Fruit fly (Drosophila melanogaster) whole organism, embryonic: Measurements from ENCODE around the gene CG11052.
A peak's percentile ranks its signal among the peaks of the same experiment; 100 is the strongest.

Experiments used
- BtbVII ChIP-seq: fragments of 200-800 bp; sonication (Bioruptor generic); optimal IDR thresholded peaks from 3 replicates; lab custom pipeline; 2017; ENCODE audit warnings: missing biosample characterization, mild to moderate bottlenecking, missing genetic modification characterization
- CG11504 ChIP-seq: fragments of 200-800 bp; sonication (Bioruptor generic); optimal IDR thresholded peaks from 3 replicates; lab custom pipeline; 2019; ENCODE audit warnings: missing biosample characterization, mild to moderate bottlenecking, missing genetic modification characterization, moderate library complexity
- CG11695 ChIP-seq: fragments of 200-800 bp; sonication (Bioruptor generic); IDR thresholded peaks from 3 replicates; pipeline ENCODE4 v1.3.6; 2022; ENCODE audit warnings: missing biosample characterization, missing genetic modification characterization
- CG14014 ChIP-seq: fragments of 200-800 bp; sonication (Bioruptor generic); IDR thresholded peaks from 2 replicates; pipeline ENCODE4 v1.3.6; 2022; ENCODE audit warnings: missing biosample characterization, missing genetic modification characterization
- CG15011 ChIP-seq: fragments of 200-800 bp; sonication (Bioruptor generic); optimal IDR thresholded peaks from 3 replicates; lab custom pipeline; 2018; ENCODE audit warnings: missing biosample characterization, mild to moderate bottlenecking, missing genetic modification characterization
- CG16813 ChIP-seq: fragments of 200-800 bp; sonication (Bioruptor generic); IDR thresholded peaks from 3 replicates; pipeline ENCODE4 v1.3.6; 2022; ENCODE audit warnings: missing biosample characterization, missing genetic modification characterization; ENCODE audit not compliant: partially characterized antibody
- CG32532 ChIP-seq: fragments of 200-800 bp; sonication (Bioruptor generic); IDR thresholded peaks from 2 replicates; pipeline ENCODE4 v1.3.6; 2022; ENCODE audit warnings: missing biosample characterization, missing genetic modification characterization
- CG32767 ChIP-seq: fragments of 200-800 bp; sonication (Bioruptor generic); IDR thresholded peaks from 2 replicates; pipeline ENCODE4 v1.3.6; 2022; ENCODE audit warnings: missing biosample characterization, missing genetic modification characterization
- CG32772 ChIP-seq: fragments of 200-800 bp; sonication (Bioruptor generic); IDR thresholded peaks from 2 replicates; pipeline ENCODE4 v1.3.6; 2022; ENCODE audit warnings: missing biosample characterization, missing genetic modification characterization
- CG6689 ChIP-seq: fragments of 200-800 bp; sonication (Bioruptor generic); IDR thresholded peaks from 2 replicates; pipeline ENCODE4 v1.3.6; 2022; ENCODE audit warnings: missing biosample characterization, missing genetic modification characterization
- CG6854 ChIP-seq: fragments of 200-800 bp; sonication (Bioruptor generic); optimal IDR thresholded peaks from 3 replicates; lab custom pipeline; 2017; ENCODE audit warnings: missing biosample characterization, mild to moderate bottlenecking, missing genetic modification characterization
- CG7372 ChIP-seq: fragments of 200-800 bp; sonication (Bioruptor generic); IDR thresholded peaks from 2 replicates; pipeline ENCODE4 v1.3.6; 2022; ENCODE audit warnings: missing biosample characterization, missing genetic modification characterization
- CG9437 ChIP-seq: fragments of 200-800 bp; sonication (Bioruptor generic); optimal IDR thresholded peaks from 2 replicates; lab custom pipeline; 2018; ENCODE audit warnings: missing biosample characterization, mild to moderate bottlenecking, missing genetic modification characterization
- CG9932 ChIP-seq: fragments of 200-800 bp; sonication (Bioruptor generic); IDR thresholded peaks from 2 replicates; pipeline ENCODE4 v1.3.6; 2022; ENCODE audit warnings: missing biosample characterization, missing genetic modification characterization
- Chrac-16 ChIP-seq: fragments of 200-800 bp; sonication (Bioruptor generic); optimal IDR thresholded peaks from 3 replicates; lab custom pipeline; 2016; ENCODE audit warnings: missing biosample characterization, missing genetic modification characterization
- CrebB ChIP-seq: fragments of 200-800 bp; sonication (Bioruptor generic); optimal IDR thresholded peaks from 3 replicates; lab custom pipeline; 2018; ENCODE audit warnings: missing biosample characterization, mild to moderate bottlenecking, missing genetic modification characterization
- Doc3 ChIP-seq: fragments of 200-800 bp; sonication (Bioruptor generic); IDR thresholded peaks from 3 replicates; pipeline ENCODE4 v1.3.6; 2022; ENCODE audit warnings: missing biosample characterization, missing genetic modification characterization; ENCODE audit not compliant: partially characterized antibody
- HLH3B ChIP-seq: fragments of 200-800 bp; sonication (Bioruptor generic); IDR thresholded peaks from 2 replicates; pipeline ENCODE4 v1.3.6; 2022; ENCODE audit warnings: missing biosample characterization, missing genetic modification characterization
- HLH4C ChIP-seq: fragments of 200-800 bp; sonication (Bioruptor generic); IDR thresholded peaks from 3 replicates; pipeline ENCODE4 v1.3.6; 2022; ENCODE audit warnings: missing biosample characterization, missing genetic modification characterization; ENCODE audit not compliant: partially characterized antibody
- MESR4 ChIP-seq: fragments of 200-800 bp; sonication (Bioruptor generic); optimal IDR thresholded peaks from 2 replicates; lab custom pipeline; 2018; ENCODE audit warnings: missing biosample characterization, mild to moderate bottlenecking, missing genetic modification characterization, moderate library complexity
- Myb ChIP-seq: fragments of 200-800 bp; sonication (Bioruptor generic); optimal IDR thresholded peaks from 2 replicates; lab custom pipeline; 2016; ENCODE audit warnings: missing biosample characterization, missing genetic modification characterization
- NFAT ChIP-seq: fragments of 200-800 bp; sonication (Bioruptor generic); IDR thresholded peaks from 2 replicates; pipeline ENCODE4 v1.3.6; 2022; ENCODE audit warnings: missing biosample characterization, missing genetic modification characterization
- Side ChIP-seq: fragments of 200-800 bp; sonication (Bioruptor generic); optimal IDR thresholded peaks from 2 replicates; lab custom pipeline; 2016; ENCODE audit warnings: missing biosample characterization, missing genetic modification characterization
- Sox102F ChIP-seq: fragments of 200-800 bp; sonication (Bioruptor generic); optimal IDR thresholded peaks from 2 replicates; lab custom pipeline; 2018; ENCODE audit warnings: missing biosample characterization, mild to moderate bottlenecking, missing genetic modification characterization, moderate library complexity
- Usf ChIP-seq: fragments of 200-800 bp; sonication (Bioruptor generic); optimal IDR thresholded peaks from 2 replicates; lab custom pipeline; 2017; ENCODE audit warnings: missing genotype, missing biosample characterization, missing genetic modification characterization
- bowl ChIP-seq: fragments of 200-800 bp; sonication (Bioruptor generic); IDR thresholded peaks from 2 replicates; pipeline ENCODE4 v1.3.6; 2022; ENCODE audit warnings: missing biosample characterization, missing genetic modification characterization
- cad ChIP-seq: fragments of >200 bp; optimal IDR thresholded peaks from 2 replicates; lab custom pipeline; 2017; ENCODE audit warnings: missing biosample characterization, missing genetic modification characterization
- cato ChIP-seq: fragments of 200-800 bp; sonication (Bioruptor generic); optimal IDR thresholded peaks from 2 replicates; lab custom pipeline; 2016; ENCODE audit warnings: missing biosample characterization, missing genetic modification characterization, borderline replicate concordance
- cg ChIP-seq: fragments of 200-800 bp; sonication (Bioruptor generic); optimal IDR thresholded peaks from 3 replicates; lab custom pipeline; 2019; ENCODE audit warnings: missing biosample characterization, mild to moderate bottlenecking, missing genetic modification characterization, moderate library complexity
- chinmo ChIP-seq: fragments of 200-800 bp; sonication (Bioruptor generic); IDR thresholded peaks from 4 replicates; pipeline ENCODE4 v1.3.6; 2022; ENCODE audit warnings: missing biosample characterization, missing genetic modification characterization; ENCODE audit not compliant: partially characterized antibody
- dati ChIP-seq: fragments of 200-800 bp; sonication (Bioruptor generic); IDR thresholded peaks from 2 replicates; pipeline ENCODE4 v1.3.6; 2022; ENCODE audit warnings: missing biosample characterization, missing genetic modification characterization
- dysf ChIP-seq: fragments of 200-800 bp; sonication (Bioruptor generic); IDR thresholded peaks from 3 replicates; pipeline ENCODE4 v1.3.6; 2022; ENCODE audit warnings: missing biosample characterization, missing genetic modification characterization
- ftz-f1 ChIP-seq: fragments of 200-800 bp; sonication (Bioruptor generic); optimal IDR thresholded peaks from 2 replicates; lab custom pipeline; 2016; ENCODE audit warnings: missing biosample characterization, missing genetic modification characterization
- gcm ChIP-seq: fragments of 200-800 bp; sonication (Bioruptor generic); optimal IDR thresholded peaks from 2 replicates; lab custom pipeline; 2019; ENCODE audit warnings: missing biosample characterization, mild to moderate bottlenecking, missing genetic modification characterization, moderate library complexity
- gro ChIP-seq: fragments of 200-800 bp; sonication (Bioruptor generic); optimal IDR thresholded peaks from 2 replicates; lab custom pipeline; 2016; ENCODE audit warnings: missing biosample characterization, missing genetic modification characterization
- kah ChIP-seq: fragments of 200-800 bp; sonication (Bioruptor generic); optimal IDR thresholded peaks from 2 replicates; lab custom pipeline; 2018; ENCODE audit warnings: missing biosample characterization, mild to moderate bottlenecking, missing genetic modification characterization
- lilli ChIP-seq: fragments of 200-800 bp; sonication (Bioruptor generic); optimal IDR thresholded peaks from 3 replicates; lab custom pipeline; 2016; ENCODE audit warnings: missing biosample characterization, missing genetic modification characterization
- nom ChIP-seq: fragments of 200-800 bp; sonication (Bioruptor generic); optimal IDR thresholded peaks from 2 replicates; lab custom pipeline; 2017; ENCODE audit warnings: missing biosample characterization, missing genetic modification characterization, mild to moderate bottlenecking, moderate library complexity, missing genetic modification reagents
- peb ChIP-seq: fragments of 200-800 bp; sonication (Bioruptor generic); IDR thresholded peaks from 2 replicates; pipeline ENCODE4 v1.3.6; 2022; ENCODE audit warnings: missing biosample characterization, missing genetic modification characterization
- repo ChIP-seq: fragments of 200-800 bp; sonication (Bioruptor generic); optimal IDR thresholded peaks from 2 replicates; lab custom pipeline; 2016; ENCODE audit warnings: missing biosample characterization, missing genetic modification characterization
- run ChIP-seq: fragments of 200-800 bp; sonication (Bioruptor generic); optimal IDR thresholded peaks from 3 replicates; lab custom pipeline; 2018; ENCODE audit warnings: missing biosample characterization, mild to moderate bottlenecking, missing genetic modification characterization
- sens ChIP-seq: fragments of 200-800 bp; sonication (Bioruptor generic); peaks from one replicate; lab custom pipeline; 2016; ENCODE audit warnings: missing biosample characterization, missing genetic modification characterization
- seq ChIP-seq: fragments of 200-800 bp; sonication (Bioruptor generic); IDR thresholded peaks from 2 replicates; pipeline ENCODE4 v1.3.6; 2022; ENCODE audit warnings: missing biosample characterization, missing genetic modification characterization
- sisA ChIP-seq: fragments of 200-800 bp; sonication (Bioruptor generic); IDR thresholded peaks from 2 replicates; pipeline ENCODE4 v1.3.6; 2022; ENCODE audit warnings: missing biosample characterization, missing genetic modification characterization
- sqz ChIP-seq: fragments of 200-800 bp; sonication (Bioruptor generic); optimal IDR thresholded peaks from 3 replicates; lab custom pipeline; 2018; ENCODE audit warnings: missing biosample characterization, mild to moderate bottlenecking, missing genetic modification characterization
- ssp ChIP-seq: fragments of 200-800 bp; sonication (Bioruptor generic); IDR thresholded peaks from 2 replicates; pipeline ENCODE4 v1.3.6; 2022; ENCODE audit warnings: missing biosample characterization, missing genetic modification characterization
- tap ChIP-seq: fragments of 200-800 bp; optimal IDR thresholded peaks from 3 replicates; lab custom pipeline; 2019; ENCODE audit warnings: missing biosample characterization, mild to moderate bottlenecking, missing genetic modification characterization, moderate library complexity
- tio ChIP-seq: fragments of 200-800 bp; sonication (Bioruptor generic); optimal IDR thresholded peaks from 2 replicates; lab custom pipeline; 2017; ENCODE audit warnings: missing biosample characterization, missing genetic modification characterization, inconsistent platforms
- tll ChIP-seq, 2 experiments: fragments of 200-800 bp in 1 of 2; fragments of >200 bp in 1 of 2; sonication (Bioruptor generic) in 1 of 2; optimal IDR thresholded peaks; 2 replicates each; lab custom pipeline; 2017 to 2019; ENCODE audit warnings: missing biosample characterization in 2 of 2, missing genetic modification characterization in 2 of 2, mild to moderate bottlenecking in 1 of 2, moderate library complexity in 1 of 2
- tup ChIP-seq: fragments of 200-800 bp; sonication (Bioruptor generic); optimal IDR thresholded peaks from 2 replicates; lab custom pipeline; 2016; ENCODE audit warnings: missing biosample characterization, mild to moderate bottlenecking, missing genetic modification characterization, moderate library complexity
- wdn ChIP-seq: fragments of 200-800 bp; sonication (Bioruptor generic); IDR thresholded peaks from 2 replicates; pipeline ENCODE4 v1.3.6; 2022; ENCODE audit warnings: missing biosample characterization, missing genetic modification characterization

The CG11052 gene

dm6 chr3R:8032923-8033478, 23.9 kb upstream of the CG11052 start, which contains the start of the genes CG11035 and unc-45 (continued):
- peak; percentile 39 for TF ChIP-seq CG32772
- no peak for TF ChIP-seq wdn
- TF ChIP-seq Chrac-16 (GFP tag; lab: Kevin White, UChicago), result peak; percentile 33
- no peak for TF ChIP-seq NFAT (GFP tag; lab: Robert Waterston, UW)
- no peak for TF ChIP-seq CG6854
- no peak for TF ChIP-seq dysf (GFP tag; lab: Robert Waterston, UW)
- TF ChIP-seq MESR4 (GFP tag; lab: Kevin White, UChicago), result no peak
- peak; percentile 55 for TF ChIP-seq CG32532 (GFP tag; lab: Robert Waterston, UW)
- TF ChIP-seq CG7372 (GFP tag; lab: Robert Waterston, UW), result no peak
- TF ChIP-seq CG16813, result peak; percentile 76
- no peak for TF ChIP-seq tap (tag; lab: Kevin White, UChicago)
- TF ChIP-seq gcm (GFP tag; lab: Kevin White, UChicago), result no peak
- peak; percentile 90 for TF ChIP-seq CG9437 (GFP tag; lab: Kevin White, UChicago)
- TF ChIP-seq sisA, result peak; percentile 39
- TF ChIP-seq CG15011 (GFP tag; lab: Kevin White, UChicago), result no peak
- TF ChIP-seq tio (GFP tag; lab: Kevin White, UChicago), result no peak
- TF ChIP-seq CG14014, result no peak
- peak; percentile 24 for TF ChIP-seq nom (GFP tag; lab: Kevin White, UChicago)
- TF ChIP-seq Side (GFP tag; lab: Kevin White, UChicago), result no peak
- 0 out of 2 replicates have a peak, but pooled peaks have one; percentile 23 for TF ChIP-seq HLH3B (GFP tag; lab: Robert Waterston, UW)
- TF ChIP-seq sens (GFP tag; lab: Kevin White, UChicago), result peak; percentile 87
- no peak for TF ChIP-seq cad
- TF ChIP-seq sqz, result no peak
- TF ChIP-seq tup (GFP tag; lab: Kevin White, UChicago), result no peak
- peak; percentile 64 for TF ChIP-seq HLH4C (GFP tag; lab: Robert Waterston, UW)
- TF ChIP-seq CG11504 (tag; lab: Kevin White, UChicago), result peak; percentile 61
- TF ChIP-seq run (tag; lab: Kevin White, UChicago), result no peak
- 0 out of 2 replicates have a peak, but pooled peaks have one; percentile 14 for TF ChIP-seq CG32767
- TF ChIP-seq Myb (GFP tag; lab: Kevin White, UChicago), result no peak
- no peak for TF ChIP-seq kah (GFP tag; lab: Kevin White, UChicago)
- TF ChIP-seq gro (GFP tag; lab: Kevin White, UChicago), result peak; percentile 59
- TF ChIP-seq BtbVII (GFP tag; lab: Kevin White, UChicago), result no peak
- TF ChIP-seq cato, result no peak
- TF ChIP-seq Sox102F, result no peak
- TF ChIP-seq CG9932 (GFP tag; lab: Robert Waterston, UW), result peak; percentile 54; the same call in 1 of the 2 replicates
- no peak for TF ChIP-seq Usf (GFP tag; lab: Kevin White, UChicago)
- TF ChIP-seq seq (GFP tag; lab: Robert Waterston, UW), result no peak
- TF ChIP-seq CG6689 (GFP tag; lab: Robert Waterston, UW), result peak; percentile 55
- TF ChIP-seq chinmo, result 0 out of 4 replicates have a peak, but pooled peaks have one; percentile 75
- no peak for TF ChIP-seq tll (GFP tag; optimal IDR thresholded peaks at IDR 0.05; lab: Kevin White, UChicago)
- TF ChIP-seq lilli, result peak; percentile 40
- TF ChIP-seq dati (GFP tag; lab: Robert Waterston, UW), result no peak
- TF ChIP-seq cg (GFP tag; lab: Kevin White, UChicago), result peak; percentile 46
- TF ChIP-seq ftz-f1 (GFP tag; lab: Kevin White, UChicago), result peak; percentile 27
- no peak for TF ChIP-seq repo (GFP tag; lab: Kevin White, UChicago)
- TF ChIP-seq peb (GFP tag; lab: Robert Waterston, UW), result no peak
- peak; percentile 68 for TF ChIP-seq Doc3
- TF ChIP-seq bowl, result no peak
- TF ChIP-seq CrebB (tag; lab: Kevin White, UChicago), result no peak
- TF ChIP-seq CG11695, result 0 out of 3 replicates have a peak, but pooled peaks have one; percentile 19
- TF ChIP-seq ssp, result no peak
